Worm (Caenorhabditis elegans): Measurements from ENCODE around the gene ssl-1.

The ssl-1 gene

DNA sequence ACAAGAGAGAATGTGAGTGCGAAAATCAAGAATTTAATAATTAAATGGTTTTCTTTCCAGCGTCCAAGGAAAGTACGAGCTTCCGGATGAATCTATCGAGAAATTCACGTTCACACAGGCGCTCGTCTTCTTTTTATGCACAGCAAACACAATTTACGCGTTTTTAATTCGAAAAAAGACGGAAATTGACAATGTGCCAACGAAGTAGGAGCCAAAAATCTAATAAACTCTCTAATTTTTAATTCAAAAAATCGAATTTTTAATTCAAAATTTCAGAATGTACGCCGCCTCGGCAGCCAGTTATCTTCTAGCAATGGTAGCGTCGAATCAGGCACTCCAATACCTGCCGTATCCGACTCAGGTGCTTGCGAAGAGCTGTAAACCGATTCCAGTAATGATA, 2.7 kb upstream of the ssl-1 start:
- TF ChIP-seq tlp-1 (tag; optimal IDR thresholded peaks at IDR 0.05) (no peak), nhr-85 (tag) (peak; percentile 59)

ce11 chrIII:12713862-12714261, 504 bp upstream of the ssl-1 start:
- TF ChIP-seq skn-1 (tag; optimal IDR thresholded peaks at IDR 0.05) (peak; percentile 26), fkh-10 (GFP tag; optimal IDR thresholded peaks at IDR 0.05) (no peak), ztf-4 (tag; optimal IDR thresholded peaks at IDR 0.05) (no peak), xbp-1 (tag; optimal IDR thresholded peaks at IDR 0.05) (peak; percentile 21), lsy-2 (tag; optimal IDR thresholded peaks at IDR 0.05) (peak; percentile 21 to 58), dsc-1 (tag; optimal IDR thresholded peaks at IDR 0.05) (peak; percentile 51), nhr-47 (tag; optimal IDR thresholded peaks at IDR 0.05) (peak; percentile 35), fkh-4 (tag; optimal IDR thresholded peaks at IDR 0.05; ENCODE audit: borderline replicate concordance) (no peak), F16B12.6 (tag; optimal IDR thresholded peaks at IDR 0.05) (peak; percentile 49), lin-35 (GFP tag; optimal IDR thresholded peaks at IDR 0.05) (peak; percentile 33 to 78), efl-1 (optimal IDR thresholded peaks at IDR 0.05) (peak; percentile 56 to 61), efl-1 (GFP tag; optimal IDR thresholded peaks at IDR 0.05 in 1 of 2) (peak; percentile 57 to 95), ceh-90 (tag; optimal IDR thresholded peaks at IDR 0.05) (no peak), C04F5.9 (tag; optimal IDR thresholded peaks at IDR 0.05) (no peak), sox-4 (tag; optimal IDR thresholded peaks at IDR 0.05) (no peak), nhr-90 (tag; optimal IDR thresholded peaks at IDR 0.05; ENCODE audit: poor library complexity) (no peak), alr-1 (tag; optimal IDR thresholded peaks at IDR 0.05; ENCODE audit: borderline replicate concordance) (no peak), efl-3 (GFP tag; optimal IDR thresholded peaks at IDR 0.05) (no peak), snu-23 (GFP tag; optimal IDR thresholded peaks at IDR 0.05) (peak; percentile 29), ceh-82 (tag; optimal IDR thresholded peaks at IDR 0.05) (peak in 1 of 3 experiments; percentile 17), dpl-1 (GFP tag; optimal IDR thresholded peaks at IDR 0.05) (peak; percentile 16 to 66 (median 55)), ceh-63 (GFP tag; optimal IDR thresholded peaks at IDR 0.05) (no peak)

- no peak for TF ChIP-seq snu-23 (GFP tag; optimal IDR thresholded peaks at IDR 0.05)
- TF ChIP-seq lir-3 (tag; optimal IDR thresholded peaks at IDR 0.05; ENCODE audit: poor library complexity): no peak
- peak; percentile 86 for TF ChIP-seq alr-1 (tag; optimal IDR thresholded peaks at IDR 0.05; ENCODE audit: borderline replicate concordance)
- TF ChIP-seq egl-13 (tag; optimal IDR thresholded peaks at IDR 0.05): no peak
- peak; percentile 14 for TF ChIP-seq ceh-63 (GFP tag; optimal IDR thresholded peaks at IDR 0.05)
Observed at ce11 chrIII:12728149-12728548, 13.8 kb downstream of the ssl-1 start.

DNA sequence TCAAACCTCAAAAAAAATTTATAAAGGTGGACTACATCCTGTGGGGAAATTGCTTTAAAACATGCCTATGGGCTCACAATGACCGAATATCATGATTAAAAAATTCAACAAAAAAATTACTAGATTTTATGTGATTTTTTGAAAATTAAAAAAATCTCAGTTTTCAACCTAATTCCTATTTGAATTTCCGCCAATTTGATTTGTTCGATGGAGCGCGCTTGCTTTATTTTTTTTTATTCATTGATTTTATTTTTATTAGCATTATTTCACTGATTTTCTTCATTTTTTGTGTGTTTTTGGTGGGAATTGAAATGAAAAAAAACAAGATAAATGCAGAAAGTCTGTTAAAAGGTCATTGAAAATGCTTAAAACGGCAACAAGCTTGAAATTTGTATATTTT, 24.6 kb downstream of the ssl-1 start:
- TF ChIP-seq dpl-1 (GFP tag; optimal IDR thresholded peaks at IDR 0.05) (peak; percentile 19 to 58 (median 55)), nhr-71 (tag; optimal IDR thresholded peaks at IDR 0.05) (no peak), lin-35 (GFP tag; optimal IDR thresholded peaks at IDR 0.05) (peak in 1 of 2 experiments; percentile 81), efl-3 (GFP tag; optimal IDR thresholded peaks at IDR 0.05) (no peak), nhr-77 (tag; optimal IDR thresholded peaks at IDR 0.05) (no peak), nhr-20 (tag; optimal IDR thresholded peaks at IDR 0.05) (no peak), nhr-12 (tag; optimal IDR thresholded peaks at IDR 0.05) (no peak), efl-1 (optimal IDR thresholded peaks at IDR 0.05) (peak in 1 of 2 experiments; percentile 69), efl-1 (GFP tag; optimal IDR thresholded peaks at IDR 0.05 in 1 of 2) (peak; percentile 72 to 96), ztf-4 (tag; optimal IDR thresholded peaks at IDR 0.05) (no peak), aly-2 (tag; optimal IDR thresholded peaks at IDR 0.05) (peak; percentile 8), ama-1 (optimal IDR thresholded peaks at IDR 0.05) (no peak), lin-39 (tag; optimal IDR thresholded peaks at IDR 0.05) (no peak)

DNA sequence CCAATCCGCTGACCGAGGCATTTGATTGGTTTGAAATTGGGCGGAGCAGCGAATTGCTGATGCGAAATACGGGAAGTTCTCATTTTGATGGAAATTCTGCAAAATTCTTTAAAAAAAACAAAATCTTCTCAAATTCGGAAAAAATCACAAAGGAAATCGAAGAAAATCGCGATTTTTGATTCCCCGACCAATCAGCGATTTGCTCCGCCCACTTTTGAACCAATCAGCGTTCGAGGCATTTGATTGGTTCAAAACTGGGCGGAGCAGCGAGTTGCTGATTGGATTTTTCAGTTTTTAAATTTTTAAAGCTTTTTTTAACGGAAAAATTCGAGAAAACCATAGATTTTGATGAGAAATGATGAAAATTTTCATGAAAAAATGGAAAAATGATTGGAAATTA, 25.9 kb downstream of the ssl-1 start:
- TF ChIP-seq mep-1 (tag; optimal IDR thresholded peaks at IDR 0.05) (no peak), snpc-4 (tag; optimal IDR thresholded peaks at IDR 0.05) (no peak), fkh-8 (tag; optimal IDR thresholded peaks at IDR 0.05) (no peak), hpl-2 (GFP tag; optimal IDR thresholded peaks at IDR 0.05) (no peak), Y116A8C.19 (tag; optimal IDR thresholded peaks at IDR 0.05; ENCODE audit: borderline replicate concordance) (no peak), sptf-1 (tag; optimal IDR thresholded peaks at IDR 0.05) (no peak), nhr-237 (tag; optimal IDR thresholded peaks at IDR 0.05) (no peak), elt-2 (tag; optimal IDR thresholded peaks at IDR 0.05) (no peak), dpl-1 (GFP tag; optimal IDR thresholded peaks at IDR 0.05) (no peak), isw-1 (GFP tag; IDR thresholded peaks at IDR 0.05) (no peak), grh-1 (GFP tag; IDR thresholded peaks at IDR 0.05) (no peak; the same call in 1 of the 2 replicates), lin-14 (GFP tag; optimal IDR thresholded peaks at IDR 0.05) (no peak), ces-1 (GFP tag; optimal IDR thresholded peaks at IDR 0.05) (no peak), ets-5 (GFP tag; IDR thresholded peaks at IDR 0.05) (no peak), C34B4.2 (tag; optimal IDR thresholded peaks at IDR 0.05) (no peak), lin-13 (GFP tag; optimal IDR thresholded peaks at IDR 0.05) (no peak)
